Fruit fly (Drosophila melanogaster): ENCODE data around the gene CG14316.

Gene CG14316

dm6 chr3R:18185385-18185784 lies 33.5 kb downstream of the CG14316 start, which contains the start of the genes Arp5 and CG7208 (continued):
- TF ChIP-seq Sry-β (GFP tag; optimal IDR thresholded peaks at IDR 0.05) (peak; percentile 73), CG9215 (GFP tag; IDR thresholded peaks at IDR 0.05) (peak; percentile 69), exex (tag; optimal IDR thresholded peaks at IDR 0.05) (no peak), CG2199 (GFP tag; IDR thresholded peaks at IDR 0.05) (no peak), gro (GFP tag; optimal IDR thresholded peaks at IDR 0.05) (peak; percentile 47), CG9727 (GFP tag; optimal IDR thresholded peaks at IDR 0.05) (peak; percentile 64), dm (GFP tag; optimal IDR thresholded peaks at IDR 0.05) (peak; percentile 5), Fer3 (tag; optimal IDR thresholded peaks at IDR 0.05) (peak; percentile 77), unc-4 (GFP tag; IDR thresholded peaks at IDR 0.05; ENCODE audit: partially characterized antibody) (no peak), CG6689 (GFP tag; IDR thresholded peaks at IDR 0.05) (peak; percentile 88), otp (GFP tag; IDR thresholded peaks at IDR 0.05) (no peak), Fer1 (GFP tag; optimal IDR thresholded peaks at IDR 0.05) (peak; percentile 70), row (GFP tag; IDR thresholded peaks at IDR 0.05) (peak; percentile 84), CG15479 (GFP tag; optimal IDR thresholded peaks at IDR 0.05) (no peak), Hr51 (GFP tag; optimal IDR thresholded peaks at IDR 0.05) (peak in 1 of 2 experiments; percentile 44), CG34376 (GFP tag; optimal IDR thresholded peaks at IDR 0.05) (peak; percentile 72), Kr (GFP tag; optimal IDR thresholded peaks at IDR 0.05) (no peak), CG14014 (GFP tag; IDR thresholded peaks at IDR 0.05) (no peak; the same call in none of the 2 replicates), CG7556 (GFP tag; optimal IDR thresholded peaks at IDR 0.05) (peak; percentile 60), CG15601 (tag; optimal IDR thresholded peaks at IDR 0.05) (peak; percentile 67), dmrt99B (tag; optimal IDR thresholded peaks at IDR 0.05) (no peak), crc (GFP tag; optimal IDR thresholded peaks at IDR 0.05) (peak; percentile 40), H15 (GFP tag; IDR thresholded peaks at IDR 0.05) (peak; percentile 54; the same call in 2 of the 3 replicates), esg (GFP tag; conservative IDR thresholded peaks at IDR 0.05) (peak; percentile 50), CG3065 (GFP tag; optimal IDR thresholded peaks at IDR 0.05) (no peak), Side (GFP tag; optimal IDR thresholded peaks at IDR 0.05) (peak; percentile 38), CG14710 (tag; optimal IDR thresholded peaks at IDR 0.05) (peak; percentile 86), CG14441 (GFP tag; IDR thresholded peaks at IDR 0.05) (peak; percentile 45; the same call in 1 of the 2 replicates), CG17568 (GFP tag; optimal IDR thresholded peaks at IDR 0.05) (no peak), Mes4 (GFP tag; optimal IDR thresholded peaks at IDR 0.05) (peak; percentile 11), tgo (GFP tag; IDR thresholded peaks at IDR 0.05) (peak; percentile 66), CG7928 (GFP tag; optimal IDR thresholded peaks at IDR 0.05) (peak; percentile 30), corto (GFP tag; optimal IDR thresholded peaks at IDR 0.05) (no peak), sob (GFP tag; IDR thresholded peaks at IDR 0.05) (peak; percentile 79), CG11456 (GFP tag; IDR thresholded peaks at IDR 0.05) (0 out of 3 replicates have a peak, but pooled peaks have one; percentile 59), CG4404 (GFP tag; IDR thresholded peaks at IDR 0.05) (peak; percentile 48; the same call in 1 of the 2 replicates), CG13296 (GFP tag; optimal IDR thresholded peaks at IDR 0.05) (peak; percentile 73), usp (GFP tag; optimal IDR thresholded peaks at IDR 0.05) (no peak), sisA (GFP tag; IDR thresholded peaks at IDR 0.05) (peak; percentile 62), nom (GFP tag; optimal IDR thresholded peaks at IDR 0.05) (no peak), knrl (GFP tag; IDR thresholded peaks at IDR 0.05; ENCODE audit: partially characterized antibody) (no peak), NfI (GFP tag; optimal IDR thresholded peaks at IDR 0.05) (peak; percentile 71), Aef1 (GFP tag; IDR thresholded peaks at IDR 0.05) (peak; percentile 44), sima (GFP tag; optimal IDR thresholded peaks at IDR 0.05) (no peak), yki (optimal IDR thresholded peaks at IDR 0.05) (no peak), dmrt11E (tag; optimal IDR thresholded peaks at IDR 0.05) (peak; percentile 34), CG30020 (tag; optimal IDR thresholded peaks at IDR 0.05) (no peak), tin (GFP tag; optimal IDR thresholded peaks at IDR 0.05) (peak; percentile 71), eyg (GFP tag; optimal IDR thresholded peaks at IDR 0.05) (no peak), CG1233 (GFP tag; optimal IDR thresholded peaks at IDR 0.05) (peak; percentile 64), CG13775 (GFP tag; optimal IDR thresholded peaks at IDR 0.05) (peak; percentile 78)

All from whole organism, embryonic.